Worm (Caenorhabditis elegans) whole organism, L3 larva: Measurements from ENCODE around the gene evl-14.

ENCODE experiments used
- ama-1 ChIP-seq: fragments of 150-350 bp; optimal IDR thresholded peaks from 2 replicates; lab custom pipeline; 2018
- ceh-82 ChIP-seq: fragments of 150-350 bp; optimal IDR thresholded peaks from 2 replicates; lab custom pipeline; 2014; ENCODE audit warnings: missing biosample characterization, missing genetic modification characterization

DNA sequence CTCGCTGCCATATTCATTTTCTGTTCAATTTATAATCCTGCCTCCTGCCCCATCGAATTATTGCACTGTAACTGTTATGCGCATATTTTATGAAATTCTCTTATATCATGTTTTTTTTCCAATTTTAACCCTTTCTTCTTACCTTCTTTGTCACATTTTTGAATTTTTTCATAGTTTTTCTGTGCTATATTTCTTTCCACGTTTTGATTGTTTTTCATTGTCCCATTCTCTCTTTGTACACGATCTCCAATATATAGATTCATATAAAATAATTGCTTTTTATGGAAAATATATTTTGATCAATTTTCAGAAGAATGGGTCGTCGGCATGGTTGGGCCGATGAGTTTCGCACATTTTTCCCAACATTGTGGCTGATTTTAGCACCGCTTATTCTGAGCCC, 36.9 kb upstream of the evl-14 start, which contains the start of gene B0285.6:
- no peak for TF ChIP-seq ceh-82
- no peak for TF ChIP-seq ama-1 (lab: Kevin White, UChicago)
